Fruit fly (Drosophila melanogaster) whole organism: ENCODE data around the gene CG6878.

Experiments
- Dll ChIP-seq: fragments of >200 bp; optimal IDR thresholded peaks from 2 replicates; lab custom pipeline; 2017
- pan ChIP-seq: fragments of >200 bp; optimal IDR thresholded peaks from 2 replicates; lab custom pipeline; 2017
- psq ChIP-seq: fragments of >200 bp; optimal IDR thresholded peaks from 2 replicates; lab custom pipeline; 2017
- usp ChIP-seq: fragments of >200 bp; optimal IDR thresholded peaks from 2 replicates; lab custom pipeline; 2017; ENCODE audit warnings: missing biosample characterization, missing genetic modification characterization, mixed read lengths

DNA sequence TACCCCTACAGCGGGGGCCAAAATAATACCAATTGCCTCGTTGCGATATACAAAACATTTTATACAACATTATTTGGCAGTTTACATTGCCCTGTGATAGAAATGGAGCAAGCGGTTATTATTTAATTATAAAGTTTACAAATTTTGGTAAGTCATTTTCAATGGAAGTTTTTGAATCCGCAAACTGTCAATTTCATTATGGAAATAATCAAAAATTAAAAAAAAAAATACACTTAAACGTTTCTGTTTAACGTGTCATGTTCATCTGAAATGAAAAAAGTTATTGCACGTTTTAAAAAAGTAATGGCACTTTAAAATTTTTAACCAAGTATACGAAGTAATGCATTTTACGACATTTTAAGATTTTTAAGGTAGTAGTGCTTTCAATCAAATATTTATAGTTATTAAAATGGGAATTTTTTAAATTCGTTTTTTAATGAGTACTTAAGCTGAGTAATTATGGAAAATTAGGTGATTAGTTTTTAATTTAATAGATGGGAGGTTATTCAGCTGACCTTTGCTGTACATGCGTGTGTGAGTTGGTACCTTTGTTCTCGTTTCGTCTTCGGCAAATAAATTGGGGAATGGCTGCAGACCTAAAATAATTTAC, 35.2 kb downstream of the CG6878 start:
- TF ChIP-seq psq (lab: Kevin White, UChicago) = no peak
- TF ChIP-seq Dll (lab: Kevin White, UChicago) = no peak
- TF ChIP-seq pan (lab: Kevin White, UChicago) = no peak
- TF ChIP-seq usp = no peak
